Fruit fly (Drosophila melanogaster) whole organism, prepupa: ENCODE measurements around the gene CG14086.

ENCODE experiments used
- Blimp-1 ChIP-seq: fragments of 200-800 bp; sonication (Bioruptor generic); optimal IDR thresholded peaks from 3 replicates; lab custom pipeline; 2017; ENCODE audit warnings: missing biosample characterization, missing genetic modification characterization, mild to moderate bottlenecking, moderate library complexity, missing genetic modification reagents
- CG10631 ChIP-seq: fragments of 200-800 bp; sonication (Bioruptor generic); optimal IDR thresholded peaks from 2 replicates; lab custom pipeline; 2016; ENCODE audit warnings: missing biosample characterization, missing genetic modification characterization
- CG11294 ChIP-seq: fragments of 200-800 bp; sonication (Bioruptor generic); IDR thresholded peaks from 2 replicates; pipeline ENCODE4 v1.3.6; 2022; ENCODE audit warnings: missing biosample characterization, missing genetic modification characterization
- CG11762 ChIP-seq: fragments of 200-800 bp; sonication (Bioruptor generic); optimal IDR thresholded peaks from 3 replicates; lab custom pipeline; 2016; ENCODE audit warnings: missing biosample characterization, missing genetic modification characterization; ENCODE audit not compliant: insufficient read depth
- CG11902 ChIP-seq: fragments of 200-800 bp; sonication (Bioruptor generic); optimal IDR thresholded peaks from 3 replicates; lab custom pipeline; 2016; ENCODE audit warnings: missing biosample characterization, missing genetic modification characterization
- CG15336 ChIP-seq: fragments of 200-800 bp; sonication (Bioruptor generic); IDR thresholded peaks from 2 replicates; pipeline ENCODE4 v1.3.6; 2022; ENCODE audit warnings: missing biosample characterization, missing genetic modification characterization
- CG1621 ChIP-seq: fragments of 200-800 bp; sonication (Bioruptor generic); optimal IDR thresholded peaks from 3 replicates; lab custom pipeline; 2018; ENCODE audit warnings: missing biosample characterization, mild to moderate bottlenecking, missing genetic modification characterization
- CG31627 ChIP-seq: fragments of 200-800 bp; sonication (Bioruptor generic); optimal IDR thresholded peaks from 3 replicates; lab custom pipeline; 2016; ENCODE audit warnings: missing biosample characterization, missing genetic modification characterization
- CG32006 ChIP-seq: fragments of 200-800 bp; sonication (Bioruptor generic); optimal IDR thresholded peaks from 3 replicates; lab custom pipeline; 2017; ENCODE audit warnings: missing biosample characterization, mild to moderate bottlenecking, missing genetic modification characterization
- CG34406 ChIP-seq: fragments of 200-800 bp; sonication (Bioruptor generic); optimal IDR thresholded peaks from 3 replicates; lab custom pipeline; 2016; ENCODE audit warnings: missing biosample characterization, missing genetic modification characterization
- CG3919 ChIP-seq: fragments of 200-800 bp; sonication (Bioruptor generic); optimal IDR thresholded peaks from 3 replicates; lab custom pipeline; 2016; ENCODE audit warnings: missing biosample characterization, missing genetic modification characterization
- CG4318 ChIP-seq: fragments of 200-800 bp; sonication (Bioruptor generic); optimal IDR thresholded peaks from 3 replicates; lab custom pipeline; 2017; ENCODE audit warnings: missing biosample characterization, mild to moderate bottlenecking, missing genetic modification characterization
- CG6163 ChIP-seq: fragments of 200-800 bp; sonication (Bioruptor generic); IDR thresholded peaks from 3 replicates; pipeline ENCODE4 v1.3.6; 2022; ENCODE audit warnings: missing biosample characterization, missing genetic modification characterization
- CG6276 ChIP-seq: fragments of 200-800 bp; sonication (Bioruptor generic); optimal IDR thresholded peaks from 2 replicates; lab custom pipeline; 2017; ENCODE audit warnings: missing biosample characterization, mild to moderate bottlenecking, missing genetic modification characterization
- CG6808 ChIP-seq: fragments of 200-800 bp; sonication (Bioruptor generic); optimal IDR thresholded peaks from 3 replicates; lab custom pipeline; 2017; ENCODE audit warnings: missing biosample characterization, missing genetic modification characterization, mild to moderate bottlenecking, moderate library complexity, missing genetic modification reagents
- CG7368 ChIP-seq: fragments of 200-800 bp; sonication (Bioruptor generic); optimal IDR thresholded peaks from 3 replicates; lab custom pipeline; 2016; ENCODE audit warnings: missing biosample characterization, missing genetic modification characterization
- CG9139 ChIP-seq: fragments of 200-800 bp; sonication (Bioruptor generic); optimal IDR thresholded peaks from 3 replicates; lab custom pipeline; 2017; ENCODE audit warnings: missing biosample characterization, mild to moderate bottlenecking, missing genetic modification characterization
- Eip75B ChIP-seq: fragments of 200-800 bp; sonication (Bioruptor generic); optimal IDR thresholded peaks from 3 replicates; lab custom pipeline; 2016; ENCODE audit warnings: missing biosample characterization, missing genetic modification characterization
- Eip78C ChIP-seq: fragments of 200-800 bp; sonication (Bioruptor generic); peaks from one replicate; lab custom pipeline; 2016; ENCODE audit warnings: missing biosample characterization, missing genetic modification characterization
- Eip93F ChIP-seq: fragments of 200-800 bp; sonication (Bioruptor generic); optimal IDR thresholded peaks from 2 replicates; lab custom pipeline; 2016; ENCODE audit warnings: missing biosample characterization, mild to moderate bottlenecking, missing genetic modification characterization
- Ets96B ChIP-seq: fragments of 200-800 bp; optimal IDR thresholded peaks from 2 replicates; lab custom pipeline; 2019; ENCODE audit warnings: missing biosample characterization, mild to moderate bottlenecking, missing genetic modification characterization, moderate library complexity
- Gug ChIP-seq: fragments of 200-800 bp; sonication (Bioruptor generic); IDR thresholded peaks from 2 replicates; pipeline ENCODE4 v1.3.6; 2022; ENCODE audit warnings: missing biosample characterization, missing genetic modification characterization
- Hr39 ChIP-seq: fragments of 200-800 bp; sonication (Bioruptor generic); optimal IDR thresholded peaks from 2 replicates; lab custom pipeline; 2016; ENCODE audit warnings: missing biosample characterization, missing genetic modification characterization
- Hr4 ChIP-seq: fragments of 200-800 bp; sonication (Bioruptor generic); optimal IDR thresholded peaks from 3 replicates; lab custom pipeline; 2016; ENCODE audit warnings: missing biosample characterization, missing genetic modification characterization
- Lpt ChIP-seq: fragments of 200-800 bp; sonication (Bioruptor generic); optimal IDR thresholded peaks from 3 replicates; lab custom pipeline; 2016; ENCODE audit warnings: missing biosample characterization, missing genetic modification characterization
- Met ChIP-seq: fragments of 200-800 bp; sonication (Bioruptor generic); optimal IDR thresholded peaks from 3 replicates; lab custom pipeline; 2016; ENCODE audit warnings: missing biosample characterization, missing genetic modification characterization
- OdsH ChIP-seq: fragments of 200-800 bp; sonication (Bioruptor generic); optimal IDR thresholded peaks from 3 replicates; lab custom pipeline; 2016; ENCODE audit warnings: missing biosample characterization, missing genetic modification characterization
- Smox ChIP-seq: fragments of 200-800 bp; sonication (Bioruptor generic); optimal IDR thresholded peaks from 3 replicates; lab custom pipeline; 2016; ENCODE audit warnings: missing biosample characterization, missing genetic modification characterization
- Sox102F ChIP-seq: fragments of 200-800 bp; sonication (Bioruptor generic); optimal IDR thresholded peaks from 2 replicates; lab custom pipeline; 2016; ENCODE audit warnings: missing biosample characterization, mild to moderate bottlenecking, missing genetic modification characterization
- Sox14 ChIP-seq: fragments of 200-800 bp; sonication (Bioruptor generic); optimal IDR thresholded peaks from 3 replicates; lab custom pipeline; 2016; ENCODE audit warnings: missing biosample characterization, missing genetic modification characterization
- achi ChIP-seq: fragments of 200-800 bp; sonication (Bioruptor generic); optimal IDR thresholded peaks from 3 replicates; lab custom pipeline; 2016; ENCODE audit warnings: missing biosample characterization, missing genetic modification characterization
- cyc ChIP-seq: fragments of 200-800 bp; sonication (Bioruptor generic); optimal IDR thresholded peaks from 3 replicates; lab custom pipeline; 2016; ENCODE audit warnings: missing biosample characterization, missing genetic modification characterization
- dac ChIP-seq: fragments of 200-800 bp; sonication (Bioruptor generic); optimal IDR thresholded peaks from 2 replicates; lab custom pipeline; 2017; ENCODE audit warnings: missing biosample characterization, mild to moderate bottlenecking, missing genetic modification characterization
- dsx ChIP-seq: fragments of 200-800 bp; optimal IDR thresholded peaks from 3 replicates; lab custom pipeline; 2019; ENCODE audit warnings: missing biosample characterization, mild to moderate bottlenecking, missing genetic modification characterization, moderate library complexity; ENCODE audit not compliant: poor library complexity, severe bottlenecking
- eg ChIP-seq: fragments of 200-800 bp; sonication (Bioruptor generic); IDR thresholded peaks from 3 replicates; pipeline ENCODE4 v1.3.6; 2022; ENCODE audit warnings: missing biosample characterization, missing genetic modification characterization
- esn ChIP-seq: fragments of 200-800 bp; sonication (Bioruptor generic); optimal IDR thresholded peaks from 2 replicates; lab custom pipeline; 2016; ENCODE audit warnings: missing biosample characterization, mild to moderate bottlenecking, missing genetic modification characterization, moderate library complexity
- fd85E ChIP-seq: fragments of 200-800 bp; sonication (Bioruptor generic); optimal IDR thresholded peaks from 3 replicates; lab custom pipeline; 2016; ENCODE audit warnings: missing biosample characterization, missing genetic modification characterization
- net ChIP-seq: fragments of 200-800 bp; sonication (Bioruptor generic); optimal IDR thresholded peaks from 3 replicates; lab custom pipeline; 2016; ENCODE audit warnings: missing biosample characterization, missing genetic modification characterization
- pdm3 ChIP-seq: fragments of 200-800 bp; sonication (Bioruptor generic); optimal IDR thresholded peaks from 3 replicates; lab custom pipeline; 2016; ENCODE audit warnings: missing biosample characterization, missing genetic modification characterization
- salr ChIP-seq, 2 experiments: fragments of 200-800 bp; sonication (Bioruptor generic); optimal IDR thresholded peaks; 3 replicates each; lab custom pipeline; 2016 to 2018; ENCODE audit warnings: missing biosample characterization in 2 of 2, missing genetic modification characterization in 2 of 2, mild to moderate bottlenecking in 1 of 2
- spab ChIP-seq: fragments of 200-800 bp; sonication (Bioruptor generic); optimal IDR thresholded peaks from 2 replicates; lab custom pipeline; 2017; ENCODE audit warnings: missing biosample characterization, mild to moderate bottlenecking, missing genetic modification characterization, missing genetic modification reagents
- ss ChIP-seq, 2 experiments: fragments of 200-800 bp; sonication (Bioruptor generic); optimal IDR thresholded peaks; 2 replicates in 1 of 2; 3 replicates in 1 of 2; lab custom pipeline; 2017 to 2018; ENCODE audit warnings: mild to moderate bottlenecking in 2 of 2, missing biosample characterization in 2 of 2, missing genetic modification characterization in 2 of 2, moderate library complexity in 1 of 2
- svp ChIP-seq: fragments of 200-800 bp; sonication (Bioruptor generic); peaks from one replicate; lab custom pipeline; 2016; ENCODE audit warnings: missing biosample characterization, missing genetic modification characterization
- topi ChIP-seq: fragments of 200-800 bp; sonication (Bioruptor generic); optimal IDR thresholded peaks from 3 replicates; lab custom pipeline; 2016; ENCODE audit warnings: missing biosample characterization, missing genetic modification characterization
- vri ChIP-seq: fragments of 200-800 bp; sonication (Bioruptor generic); optimal IDR thresholded peaks from 3 replicates; lab custom pipeline; 2016; ENCODE audit warnings: missing biosample characterization, mild to moderate bottlenecking, missing genetic modification characterization

CG14086 gene

DNA sequence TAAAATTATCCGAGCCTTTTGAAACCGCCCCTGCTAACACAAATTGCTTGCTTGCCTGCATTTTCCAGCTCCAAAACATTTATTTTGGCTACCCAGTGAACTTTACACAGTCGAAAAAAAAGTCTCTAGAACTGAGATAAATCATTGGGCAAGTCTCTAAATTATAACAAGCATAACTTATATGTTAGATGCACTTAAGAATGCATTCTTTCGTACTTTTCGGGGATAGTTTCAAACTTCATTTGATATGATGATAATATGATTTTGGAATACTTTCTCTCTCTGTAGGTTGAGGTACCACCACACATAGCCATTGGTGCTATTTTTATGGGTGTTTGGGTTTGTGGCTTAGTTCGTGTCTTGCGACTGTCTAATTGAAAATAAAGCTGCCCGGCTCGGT lies 39.3 kb downstream of the CG14086 start (continued):
- TF ChIP-seq ss (GFP tag; optimal IDR thresholded peaks at IDR 0.05; lab: Kevin White, UChicago) (no peak), dac (GFP tag; lab: Kevin White, UChicago) (peak; percentile 56), Blimp-1 (GFP tag; lab: Kevin White, UChicago) (no peak), dsx (no peak), CG1621 (tag; lab: Kevin White, UChicago) (no peak), pdm3 (GFP tag; lab: Kevin White, UChicago) (peak; percentile 76), OdsH (GFP tag; lab: Kevin White, UChicago) (peak; percentile 68), Eip93F (GFP tag; lab: Kevin White, UChicago) (no peak), Eip78C (no peak), Smox (GFP tag; lab: Kevin White, UChicago) (no peak), CG4318 (GFP tag; lab: Kevin White, UChicago) (peak; percentile 65), eg (GFP tag; lab: Robert Waterston, UW) (peak; percentile 93), CG11902 (GFP tag; lab: Kevin White, UChicago) (no peak), Sox14 (GFP tag; lab: Kevin White, UChicago) (no peak), Sox102F (GFP tag; lab: Kevin White, UChicago) (no peak), Gug (peak; percentile 83), CG6276 (GFP tag; lab: Kevin White, UChicago) (peak; percentile 85), achi (GFP tag; lab: Kevin White, UChicago) (peak; percentile 71), salr (GFP tag; optimal IDR thresholded peaks at IDR 0.05; lab: Kevin White, UChicago) (peak in 1 of 2 experiments; percentile 73), CG10631 (GFP tag; lab: Kevin White, UChicago) (peak; percentile 65), CG6808 (GFP tag; lab: Kevin White, UChicago) (no peak), Ets96B (tag; lab: Kevin White, UChicago) (no peak), fd85E (GFP tag; lab: Kevin White, UChicago) (no peak), svp (GFP tag; lab: Kevin White, UChicago) (peak; percentile 39), topi (GFP tag; lab: Kevin White, UChicago) (no peak), vri (no peak)

- TF ChIP-seq topi (GFP tag; lab: Kevin White, UChicago) (no peak), CG34406 (GFP tag; lab: Kevin White, UChicago) (no peak), Met (GFP tag; lab: Kevin White, UChicago) (no peak), Eip78C (peak; percentile 33), CG32006 (GFP tag; lab: Kevin White, UChicago) (peak; percentile 56), CG11762 (GFP tag; lab: Kevin White, UChicago) (no peak), CG9139 (GFP tag; lab: Kevin White, UChicago) (no peak), CG15336 (GFP tag; lab: Robert Waterston, UW) (0 out of 2 replicates have a peak, but pooled peaks have one; percentile 17), CG10631 (GFP tag; lab: Kevin White, UChicago) (peak; percentile 0), esn (no peak), Hr4 (GFP tag; lab: Kevin White, UChicago) (peak; percentile 33), CG4318 (GFP tag; lab: Kevin White, UChicago) (peak; percentile 25), Hr39 (GFP tag; lab: Kevin White, UChicago) (no peak)
These were observed 41.0 kb downstream of the CG14086 start for dm6 chr3L:19316638-19317037.

DNA sequence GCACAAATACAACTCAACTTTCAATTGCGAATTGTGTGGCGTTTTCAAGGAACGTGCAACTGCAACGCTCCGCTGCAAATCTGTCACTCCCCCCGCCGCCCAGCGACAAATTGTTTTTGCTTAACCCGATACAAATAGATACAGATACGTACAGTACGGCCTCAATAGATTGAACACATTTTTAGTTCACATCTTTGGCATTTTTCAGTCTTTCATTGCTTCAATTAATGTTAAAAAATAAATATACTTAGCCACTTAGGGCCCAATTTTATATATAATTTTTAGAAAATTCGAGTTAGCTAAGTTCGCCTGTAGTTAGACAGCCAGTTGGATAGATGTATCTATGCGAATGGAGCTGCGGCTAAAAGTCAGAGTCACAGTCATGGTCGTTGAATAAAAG lies 50.4 kb downstream of the CG14086 start:
- TF ChIP-seq CG10631 (GFP tag; lab: Kevin White, UChicago) (peak; percentile 45), Hr39 (GFP tag; lab: Kevin White, UChicago) (no peak), CG4318 (GFP tag; lab: Kevin White, UChicago) (peak; percentile 65), CG31627 (GFP tag; lab: Kevin White, UChicago) (no peak), CG15336 (GFP tag; lab: Robert Waterston, UW) (peak; percentile 86), CG32006 (GFP tag; lab: Kevin White, UChicago) (peak; percentile 77), CG7368 (GFP tag; lab: Kevin White, UChicago) (no peak), dac (GFP tag; lab: Kevin White, UChicago) (peak; percentile 15), CG11294 (GFP tag; lab: Robert Waterston, UW) (peak; percentile 74), Eip78C (peak; percentile 74), CG6163 (GFP tag; lab: Robert Waterston, UW) (peak; percentile 74), Lpt (GFP tag; lab: Kevin White, UChicago) (peak; percentile 53), achi (GFP tag; lab: Kevin White, UChicago) (peak; percentile 44), pdm3 (GFP tag; lab: Kevin White, UChicago) (peak; percentile 36), eg (GFP tag; lab: Robert Waterston, UW) (peak; percentile 87), CG6276 (GFP tag; lab: Kevin White, UChicago) (peak; percentile 61), Sox14 (GFP tag; lab: Kevin White, UChicago) (peak; percentile 2), ss (GFP tag; optimal IDR thresholded peaks at IDR 0.05; lab: Kevin White, UChicago) (no peak), spab (GFP tag; lab: Kevin White, UChicago) (no peak), CG9139 (GFP tag; lab: Kevin White, UChicago) (no peak), Smox (GFP tag; lab: Kevin White, UChicago) (no peak), CG3919 (GFP tag; lab: Kevin White, UChicago) (peak; percentile 48), net (GFP tag; lab: Kevin White, UChicago) (peak; percentile 27), Eip75B (GFP tag; lab: Kevin White, UChicago) (no peak), OdsH (GFP tag; lab: Kevin White, UChicago) (peak; percentile 57), topi (GFP tag; lab: Kevin White, UChicago) (no peak), salr (GFP tag; optimal IDR thresholded peaks at IDR 0.05; lab: Kevin White, UChicago) (peak in 1 of 2 experiments; percentile 18), cyc (GFP tag; lab: Kevin White, UChicago) (no peak)
